Worm (Caenorhabditis elegans) whole organism, midembryonic: ENCODE measurements around the gene C42C1.12.
A peak's percentile ranks its signal among the peaks of the same experiment; 100 is the strongest.

ENCODE experiments used
- T22C8.4 ChIP-seq: fragments of 200-800 bp; sonication (Bioruptor generic); IDR thresholded peaks from 2 replicates; pipeline ENCODE4 v1.3.6; 2022; ENCODE audit warnings: missing genetic modification characterization, missing compliant biosample characterization
- cog-1 ChIP-seq: sonication (generic microtip); optimal IDR thresholded peaks from 2 replicates; lab custom pipeline; 2016; ENCODE audit warnings: missing genetic modification characterization, missing compliant biosample characterization
- flt-1 ChIP-seq: fragments of 200-800 bp; sonication (Bioruptor generic); IDR thresholded peaks from 2 replicates; pipeline ENCODE4 v1.3.6; 2022; ENCODE audit warnings: missing genetic modification characterization, missing compliant biosample characterization
- klf-2 ChIP-seq: fragments of 200-800 bp; sonication (Bioruptor generic); conservative IDR thresholded peaks from 2 replicates; pipeline ENCODE4 v1.3.6; 2022; ENCODE audit warnings: missing genetic modification reagents, missing genetic modification characterization, missing compliant biosample characterization
- med-1 ChIP-seq: sonication (generic microtip); optimal IDR thresholded peaks from 2 replicates; lab custom pipeline; 2017; ENCODE audit warnings: missing genetic modification characterization, mild to moderate bottlenecking, missing compliant biosample characterization, antibody characterized with exemption, missing genetic modification reagents; ENCODE audit not compliant: insufficient read depth
- ref-1 ChIP-seq: fragments of 200-800 bp; sonication (Bioruptor generic); conservative IDR thresholded peaks from 2 replicates; pipeline ENCODE4 v1.3.6; 2022; ENCODE audit warnings: missing genetic modification reagents, missing genetic modification characterization, missing compliant biosample characterization
- tab-1 ChIP-seq: fragments of 200-800 bp; sonication (Bioruptor generic); IDR thresholded peaks from 2 replicates; pipeline ENCODE4 v1.3.6; 2022; ENCODE audit warnings: missing genetic modification characterization, missing compliant biosample characterization
- ztf-23 ChIP-seq: fragments of 200-800 bp; sonication (Bioruptor generic); IDR thresholded peaks from 2 replicates; pipeline ENCODE4 v1.3.6; 2022; ENCODE audit warnings: missing genetic modification reagents, missing genetic modification characterization, missing compliant biosample characterization
- ztf-29 ChIP-seq: fragments of 200-800 bp; sonication (Bioruptor generic); IDR thresholded peaks from 2 replicates; pipeline ENCODE4 v1.3.6; 2022; ENCODE audit warnings: missing genetic modification reagents, missing genetic modification characterization, missing compliant biosample characterization

C42C1.12 gene

ce11 chrIV:12268272-12269045 lies 13.5 kb downstream of the C42C1.12 start, which contains the start of the genes ppm-1.H and rpl-34:
Gene ppm-1.H, minus strand, starts transcription at chrIV:12268322.
Gene rpl-34, plus strand, starts transcription at chrIV:12268995.
- peak; percentile 53; the same call in 1 of the 2 replicates for TF ChIP-seq ztf-29 (GFP tag; lab: Robert Waterston, UW)
- TF ChIP-seq cog-1 (tag; lab: Kevin White, UChicago): peak; percentile 37
- 0 out of 2 replicates have a peak, but pooled peaks have one; percentile 20 for TF ChIP-seq T22C8.4 (GFP tag; lab: Robert Waterston, UW)
- peak; percentile 61; the same call in 1 of the 2 replicates for TF ChIP-seq ztf-23 (GFP tag; lab: Robert Waterston, UW)
- TF ChIP-seq ref-1 (GFP tag; lab: Robert Waterston, UW): no peak
- no peak for TF ChIP-seq tab-1
- TF ChIP-seq klf-2 (GFP tag; lab: Robert Waterston, UW): no peak
- TF ChIP-seq med-1: no peak
- TF ChIP-seq flt-1: no peak; the same call in none of the 2 replicates

ce11 chrIV:12265877-12266276 lies 16.1 kb downstream of the C42C1.12 start:
- TF ChIP-seq cog-1 (tag; lab: Kevin White, UChicago) (no peak), ztf-23 (GFP tag; lab: Robert Waterston, UW) (no peak), ref-1 (GFP tag; lab: Robert Waterston, UW) (no peak), klf-2 (GFP tag; lab: Robert Waterston, UW) (no peak), tab-1 (no peak), ztf-29 (GFP tag; lab: Robert Waterston, UW) (no peak), med-1 (no peak), flt-1 (no peak), T22C8.4 (GFP tag; lab: Robert Waterston, UW) (no peak)

ce11 chrIV:12261353-12261752 lies 20.7 kb downstream of the C42C1.12 start, which contains the start of gene sre-14:
Gene sre-14, minus strand, starts transcription at chrIV:12261453.
- TF ChIP-seq med-1 (no peak), tab-1 (no peak)

ce11 chrIV:12259161-12259870 lies 22.7 kb downstream of the C42C1.12 start, which contains the start of gene Y39C12A.9:
Gene Y39C12A.9, minus strand, starts transcription at chrIV:12259211.
- no peak for TF ChIP-seq ref-1 (GFP tag; lab: Robert Waterston, UW)
- no peak for TF ChIP-seq flt-1
- no peak for TF ChIP-seq klf-2 (GFP tag; lab: Robert Waterston, UW)
- TF ChIP-seq med-1: no peak
- no peak for TF ChIP-seq ztf-23 (GFP tag; lab: Robert Waterston, UW)
- no peak for TF ChIP-seq cog-1 (tag; lab: Kevin White, UChicago)
- TF ChIP-seq tab-1: no peak
- TF ChIP-seq ztf-29 (GFP tag; lab: Robert Waterston, UW): no peak

- no peak for TF ChIP-seq flt-1
- TF ChIP-seq med-1: no peak
- no peak for TF ChIP-seq cog-1 (tag; lab: Kevin White, UChicago)
- no peak for TF ChIP-seq ref-1 (GFP tag; lab: Robert Waterston, UW)
- TF ChIP-seq klf-2 (GFP tag; lab: Robert Waterston, UW): no peak
- TF ChIP-seq ztf-23 (GFP tag; lab: Robert Waterston, UW): no peak
- no peak for TF ChIP-seq ztf-29 (GFP tag; lab: Robert Waterston, UW)
- no peak for TF ChIP-seq tab-1
- no peak for TF ChIP-seq T22C8.4 (GFP tag; lab: Robert Waterston, UW)
Observed at ce11 chrIV:12252579-12252978, 29.4 kb downstream of the C42C1.12 start, which contains the start of gene dnj-26. Gene dnj-26, minus strand, starts transcription at chrIV:12252679.

ce11 chrIV:12244706-12245105 lies 37.3 kb downstream of the C42C1.12 start, which contains the start of gene sre-15:
Gene sre-15, minus strand, starts transcription at chrIV:12244806.
- no peak for TF ChIP-seq flt-1
- no peak for TF ChIP-seq T22C8.4 (GFP tag; lab: Robert Waterston, UW)
- TF ChIP-seq cog-1 (tag; lab: Kevin White, UChicago): no peak
- TF ChIP-seq med-1: no peak
- no peak for TF ChIP-seq ztf-23 (GFP tag; lab: Robert Waterston, UW)
- no peak for TF ChIP-seq klf-2 (GFP tag; lab: Robert Waterston, UW)
- TF ChIP-seq tab-1: no peak
- TF ChIP-seq ztf-29 (GFP tag; lab: Robert Waterston, UW): no peak
- no peak for TF ChIP-seq ref-1 (GFP tag; lab: Robert Waterston, UW)

ce11 chrIV:12238851-12239250 lies 43.2 kb downstream of the C42C1.12 start, which contains the start of gene sre-19:
Gene sre-19, minus strand, starts transcription at chrIV:12238951.
- TF ChIP-seq klf-2 (GFP tag; lab: Robert Waterston, UW) (no peak), tab-1 (no peak), med-1 (no peak), cog-1 (tag; lab: Kevin White, UChicago) (no peak), ztf-23 (GFP tag; lab: Robert Waterston, UW) (no peak), ztf-29 (GFP tag; lab: Robert Waterston, UW) (no peak), flt-1 (no peak), ref-1 (GFP tag; lab: Robert Waterston, UW) (no peak), T22C8.4 (GFP tag; lab: Robert Waterston, UW) (no peak)

ce11 chrIV:12236011-12236410 lies 46.0 kb downstream of the C42C1.12 start, which contains the start of gene sre-16:
Gene sre-16, minus strand, starts transcription at chrIV:12236111.
- TF ChIP-seq T22C8.4 (GFP tag; lab: Robert Waterston, UW): no peak
- TF ChIP-seq ztf-29 (GFP tag; lab: Robert Waterston, UW): no peak
- no peak for TF ChIP-seq med-1
- no peak for TF ChIP-seq tab-1
- TF ChIP-seq klf-2 (GFP tag; lab: Robert Waterston, UW): no peak
- TF ChIP-seq ztf-23 (GFP tag; lab: Robert Waterston, UW): no peak
- TF ChIP-seq cog-1 (tag; lab: Kevin White, UChicago): no peak
- no peak for TF ChIP-seq flt-1
- TF ChIP-seq ref-1 (GFP tag; lab: Robert Waterston, UW): no peak
